Worm (Caenorhabditis elegans) whole organism, mixed stage, embryonic: ENCODE data around the gene lips-12.
A peak's percentile ranks its signal among the peaks of the same experiment; 100 is the strongest.

Experiments
- M03D4.4 ChIP-seq: sonication (generic microtip); optimal IDR thresholded peaks from 2 replicates; lab custom pipeline; 2017; ENCODE audit warnings: mild to moderate bottlenecking, missing genetic modification characterization, missing compliant biosample characterization
- bed-3 ChIP-seq: fragments of 200-800 bp; sonication (Bioruptor generic); optimal IDR thresholded peaks from 3 replicates; lab custom pipeline; 2018; ENCODE audit warnings: mild to moderate bottlenecking, missing genetic modification characterization, moderate library complexity, missing compliant biosample characterization
- blmp-1 ChIP-seq: fragments of 150-350 bp; optimal IDR thresholded peaks from 2 replicates; lab custom pipeline; 2014; ENCODE audit warnings: missing biosample characterization, missing genetic modification characterization
- ceh-39 ChIP-seq: fragments of 150-350 bp; optimal IDR thresholded peaks from 2 replicates; lab custom pipeline; 2014; ENCODE audit warnings: missing biosample characterization, missing genetic modification characterization
- ceh-43 ChIP-seq: fragments of 200-800 bp; sonication (Bioruptor generic); optimal IDR thresholded peaks from 2 replicates; lab custom pipeline; 2018; ENCODE audit warnings: mild to moderate bottlenecking, missing genetic modification characterization, moderate library complexity, missing compliant biosample characterization
- ceh-83 ChIP-seq: fragments of 200-800 bp; sonication (Bioruptor generic); optimal IDR thresholded peaks from 2 replicates; lab custom pipeline; 2018; ENCODE audit warnings: mild to moderate bottlenecking, missing genetic modification characterization, missing compliant biosample characterization
- ces-1 ChIP-seq: fragments of 150-350 bp; optimal IDR thresholded peaks from 2 replicates; lab custom pipeline; 2014; ENCODE audit warnings: missing biosample characterization, missing genetic modification reagents, missing genetic modification characterization
- drap-1 ChIP-seq: fragments of 200-800 bp; sonication (Bioruptor generic); optimal IDR thresholded peaks from 3 replicates; lab custom pipeline; 2018; ENCODE audit warnings: mild to moderate bottlenecking, missing genetic modification characterization, missing compliant biosample characterization
- elt-1 ChIP-seq: sonication (generic microtip); optimal IDR thresholded peaks from 2 replicates; lab custom pipeline; 2017; ENCODE audit warnings: missing genetic modification characterization, mild to moderate bottlenecking, missing compliant biosample characterization, antibody characterized with exemption, moderate library complexity, borderline replicate concordance; ENCODE audit not compliant: insufficient read depth
- flh-1 ChIP-seq: fragments of 200-800 bp; sonication (Bioruptor generic); optimal IDR thresholded peaks from 2 replicates; lab custom pipeline; 2018; ENCODE audit warnings: mild to moderate bottlenecking, missing genetic modification characterization, moderate library complexity, missing compliant biosample characterization
- ham-2 ChIP-seq: fragments of 200-800 bp; sonication (Bioruptor generic); optimal IDR thresholded peaks from 2 replicates; lab custom pipeline; 2018; ENCODE audit warnings: mild to moderate bottlenecking, missing genetic modification characterization, missing compliant biosample characterization
- lin-13 ChIP-seq: fragments of 150-350 bp; optimal IDR thresholded peaks from 2 replicates; lab custom pipeline; 2014; ENCODE audit warnings: missing biosample characterization, missing genetic modification characterization
- lin-32 ChIP-seq: fragments of 200-800 bp; sonication (Bioruptor generic); optimal IDR thresholded peaks from 2 replicates; lab custom pipeline; 2018; ENCODE audit warnings: mild to moderate bottlenecking, missing genetic modification characterization, missing compliant biosample characterization
- lsy-2 ChIP-seq: fragments of 150-350 bp; optimal IDR thresholded peaks from 2 replicates; lab custom pipeline; 2014; ENCODE audit warnings: missing biosample characterization, missing genetic modification characterization
- mab-5 ChIP-seq: fragments of 150-350 bp; optimal IDR thresholded peaks from 2 replicates; lab custom pipeline; 2014; ENCODE audit warnings: missing biosample characterization, missing genetic modification characterization
- mep-1 ChIP-seq: fragments of 150-350 bp; optimal IDR thresholded peaks from 2 replicates; lab custom pipeline; 2017; ENCODE audit warnings: missing biosample characterization, missing genetic modification reagents, missing genetic modification characterization, inconsistent platforms
- mls-2 ChIP-seq: sonication (generic microtip); optimal IDR thresholded peaks from 2 replicates; lab custom pipeline; 2016; ENCODE audit warnings: mild to moderate bottlenecking, missing genetic modification characterization, moderate library complexity, missing compliant biosample characterization
- nhr-12 ChIP-seq: fragments of 150-350 bp; optimal IDR thresholded peaks from 2 replicates; lab custom pipeline; 2014; ENCODE audit warnings: missing biosample characterization, missing genetic modification characterization
- nhr-237 ChIP-seq: fragments of 150-350 bp; optimal IDR thresholded peaks from 2 replicates; lab custom pipeline; 2014; ENCODE audit warnings: missing biosample characterization, missing genetic modification characterization
- nhr-28 ChIP-seq: fragments of 150-350 bp; optimal IDR thresholded peaks from 2 replicates; lab custom pipeline; 2014; ENCODE audit warnings: missing biosample characterization, missing genetic modification characterization
- nhr-76 ChIP-seq: sonication (generic microtip); optimal IDR thresholded peaks from 2 replicates; lab custom pipeline; 2017; ENCODE audit warnings: missing biosample characterization, missing genetic modification characterization
- pha-4 ChIP-seq: fragments of 150-350 bp; optimal IDR thresholded peaks from 2 replicates; lab custom pipeline; 2018; ENCODE audit warnings: missing biosample characterization, missing genetic modification reagents, missing genetic modification characterization
- snpc-4 ChIP-seq: fragments of 150-350 bp; optimal IDR thresholded peaks from 2 replicates; lab custom pipeline; 2014; ENCODE audit warnings: missing biosample characterization, missing genetic modification characterization
- sptf-1 ChIP-seq: sonication (generic microtip); optimal IDR thresholded peaks from 2 replicates; lab custom pipeline; 2017; ENCODE audit warnings: mild to moderate bottlenecking, missing genetic modification characterization, moderate library complexity, missing compliant biosample characterization
- tbx-8 ChIP-seq: fragments of 200-800 bp; sonication (Bioruptor generic); optimal IDR thresholded peaks from 2 replicates; lab custom pipeline; 2018; ENCODE audit warnings: mild to moderate bottlenecking, missing genetic modification characterization, moderate library complexity, missing compliant biosample characterization
- unc-120 ChIP-seq: sonication (generic microtip); optimal IDR thresholded peaks from 2 replicates; lab custom pipeline; 2017; ENCODE audit warnings: missing genetic modification characterization, missing compliant biosample characterization; ENCODE audit not compliant: poor library complexity, severe bottlenecking
- unc-39 ChIP-seq: fragments of 150-350 bp; optimal IDR thresholded peaks from 2 replicates; lab custom pipeline; 2014; ENCODE audit warnings: missing biosample characterization, missing genetic modification characterization
- unc-62 ChIP-seq: fragments of 150-350 bp; optimal IDR thresholded peaks from 2 replicates; lab custom pipeline; 2014; ENCODE audit warnings: missing biosample characterization, missing genetic modification reagents, missing genetic modification characterization
- zip-8 ChIP-seq: fragments of 150-350 bp; optimal IDR thresholded peaks from 2 replicates; lab custom pipeline; 2014; ENCODE audit warnings: missing biosample characterization, missing genetic modification characterization
- ztf-11 ChIP-seq: fragments of 150-350 bp; optimal IDR thresholded peaks from 2 replicates; lab custom pipeline; 2014; ENCODE audit warnings: missing biosample characterization, missing genetic modification characterization

The lips-12 gene

ce11 chrII:1152732-1153131 is 38.7 kb upstream of the lips-12 start:
- TF ChIP-seq mab-5 (tag; lab: Kevin White, UChicago), result no peak
- no peak for TF ChIP-seq nhr-28 (tag; lab: Kevin White, UChicago)
- no peak for TF ChIP-seq nhr-12 (tag; lab: Kevin White, UChicago)
- no peak for TF ChIP-seq ceh-83 (GFP tag; lab: Kevin White, UChicago)
- TF ChIP-seq drap-1 (GFP tag; lab: Kevin White, UChicago), result no peak
- no peak for TF ChIP-seq lsy-2
- TF ChIP-seq zip-8 (tag; lab: Kevin White, UChicago), result no peak
- no peak for TF ChIP-seq sptf-1 (tag; lab: Kevin White, UChicago)
- no peak for TF ChIP-seq lin-32 (GFP tag; lab: Kevin White, UChicago)
- TF ChIP-seq unc-120 (tag; lab: Kevin White, UChicago), result no peak
- TF ChIP-seq bed-3 (GFP tag; lab: Kevin White, UChicago), result no peak
- TF ChIP-seq unc-39 (tag; lab: Kevin White, UChicago), result no peak
- no peak for TF ChIP-seq ceh-39 (tag; lab: Kevin White, UChicago)
- no peak for TF ChIP-seq pha-4 (tag; lab: Kevin White, UChicago)
- no peak for TF ChIP-seq ces-1
- no peak for TF ChIP-seq snpc-4
- TF ChIP-seq nhr-237 (tag; lab: Kevin White, UChicago), result no peak
- TF ChIP-seq, all 35 proteins: peak for 0

ce11 chrII:1151810-1152209 is 37.8 kb upstream of the lips-12 start:
- TF ChIP-seq unc-62 (no peak), nhr-237 (tag; lab: Kevin White, UChicago) (no peak), ceh-39 (tag; lab: Kevin White, UChicago) (no peak), sptf-1 (tag; lab: Kevin White, UChicago) (no peak), mls-2 (tag; lab: Kevin White, UChicago) (no peak), lin-32 (GFP tag; lab: Kevin White, UChicago) (no peak), lsy-2 (no peak), M03D4.4 (tag; lab: Kevin White, UChicago) (no peak), zip-8 (tag; lab: Kevin White, UChicago) (no peak), flh-1 (GFP tag; lab: Kevin White, UChicago) (no peak)

ce11 chrII:1149390-1149789 is 35.4 kb upstream of the lips-12 start:
- no peak for TF ChIP-seq snpc-4
- TF ChIP-seq tbx-8 (GFP tag; lab: Kevin White, UChicago), result no peak
- no peak for TF ChIP-seq ceh-43 (GFP tag; lab: Kevin White, UChicago)
- TF ChIP-seq blmp-1 (tag; lab: Kevin White, UChicago), result no peak
- no peak for TF ChIP-seq nhr-28 (tag; lab: Kevin White, UChicago)
- TF ChIP-seq zip-8 (tag; lab: Kevin White, UChicago), result no peak
- TF ChIP-seq mls-2 (tag; lab: Kevin White, UChicago), result no peak
- no peak for TF ChIP-seq mep-1 (tag; lab: Kevin White, UChicago)
- TF ChIP-seq lin-13, result no peak
- no peak for TF ChIP-seq elt-1
- no peak for TF ChIP-seq sptf-1 (tag; lab: Kevin White, UChicago)
- TF ChIP-seq ham-2 (GFP tag; lab: Kevin White, UChicago), result no peak
- TF ChIP-seq ztf-11 (tag; lab: Kevin White, UChicago), result no peak
- TF ChIP-seq pha-4 (tag; lab: Kevin White, UChicago), result no peak
- no peak for TF ChIP-seq nhr-237 (tag; lab: Kevin White, UChicago)
- TF ChIP-seq nhr-12 (tag; lab: Kevin White, UChicago), result no peak

ce11 chrII:1143173-1143738 is 29.2 kb upstream of the lips-12 start:
- TF ChIP-seq zip-8 (tag; lab: Kevin White, UChicago) (peak; percentile 58), nhr-76 (tag; lab: Kevin White, UChicago) (no peak), nhr-237 (tag; lab: Kevin White, UChicago) (no peak), ces-1 (no peak), unc-62 (no peak), ceh-43 (GFP tag; lab: Kevin White, UChicago) (no peak), mls-2 (tag; lab: Kevin White, UChicago) (no peak), pha-4 (tag; lab: Kevin White, UChicago) (no peak)
